Fruit fly (Drosophila melanogaster) whole organism: ENCODE data around the gene CNMaR.

Experiments
- CG8478 ChIP-seq: fragments of >200 bp; optimal IDR thresholded peaks from 2 replicates; lab custom pipeline; 2018; ENCODE audit warnings: inconsistent platforms
- Dll ChIP-seq: fragments of >200 bp; optimal IDR thresholded peaks from 2 replicates; lab custom pipeline; 2017
- pan ChIP-seq: fragments of >200 bp; optimal IDR thresholded peaks from 2 replicates; lab custom pipeline; 2017
- psq ChIP-seq: fragments of >200 bp; optimal IDR thresholded peaks from 2 replicates; lab custom pipeline; 2017
- usp ChIP-seq: fragments of >200 bp; optimal IDR thresholded peaks from 2 replicates; lab custom pipeline; 2017; ENCODE audit warnings: missing biosample characterization, missing genetic modification characterization, mixed read lengths

DNA sequence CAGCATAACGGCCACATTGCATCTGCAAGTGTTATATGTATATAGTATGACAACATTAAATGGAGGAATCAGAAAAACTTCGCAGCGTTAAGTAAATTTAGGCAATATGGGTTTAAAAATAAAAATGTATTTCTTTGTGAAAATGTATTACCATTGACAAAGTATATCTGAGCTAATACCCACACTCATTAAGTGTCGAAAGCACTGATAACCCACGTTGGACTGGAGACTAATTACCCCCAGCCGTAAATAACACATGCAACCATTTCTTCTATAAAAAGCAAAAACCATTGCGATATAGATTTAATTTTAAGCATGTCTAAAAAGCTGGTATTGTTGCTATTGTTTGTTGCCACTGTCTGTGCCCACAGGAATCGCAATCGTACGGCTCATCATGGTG, 6.1 kb upstream of the CNMaR start, which contains the start of gene CG8329:
- no peak for TF ChIP-seq pan
- no peak for TF ChIP-seq Dll
- no peak for TF ChIP-seq psq (lab: Kevin White, UChicago)
- TF ChIP-seq usp, result no peak
- TF ChIP-seq CG8478 (lab: Kevin White, UChicago), result no peak
